Fruit fly (Drosophila melanogaster) whole organism, embryonic: ENCODE results near the gene CG6966.

Experiments used
- CG17802 ChIP-seq: fragments of 200-800 bp; sonication (Bioruptor generic); optimal IDR thresholded peaks from 2 replicates; lab custom pipeline; 2018; ENCODE audit warnings: missing biosample characterization, mild to moderate bottlenecking, missing genetic modification characterization, moderate library complexity
- CG4854 ChIP-seq: fragments of 200-800 bp; sonication (Bioruptor generic); optimal IDR thresholded peaks from 2 replicates; lab custom pipeline; 2016; ENCODE audit warnings: missing biosample characterization, missing genetic modification characterization, inconsistent platforms
- CG5953 ChIP-seq: fragments of 200-800 bp; sonication (Bioruptor generic); IDR thresholded peaks from 2 replicates; pipeline ENCODE4 v1.3.6; 2022; ENCODE audit warnings: missing biosample characterization, missing genetic modification characterization
- CG8944 ChIP-seq: fragments of 200-800 bp; sonication (Bioruptor generic); optimal IDR thresholded peaks from 3 replicates; lab custom pipeline; 2016; ENCODE audit warnings: missing biosample characterization, missing genetic modification characterization
- Mrtf ChIP-seq: fragments of 200-800 bp; sonication (Bioruptor generic); IDR thresholded peaks from 3 replicates; pipeline ENCODE4 v1.3.6; 2022; ENCODE audit warnings: missing biosample characterization, missing genetic modification characterization
- Oli ChIP-seq: fragments of 200-800 bp; sonication (Bioruptor generic); optimal IDR thresholded peaks from 2 replicates; lab custom pipeline; 2018; ENCODE audit warnings: missing biosample characterization, mild to moderate bottlenecking, missing genetic modification characterization, moderate library complexity
- Pdp1 ChIP-seq, 2 experiments: fragments of 200-800 bp; sonication (Bioruptor generic); optimal IDR thresholded peaks; 3 replicates each; lab custom pipeline; 2016; ENCODE audit warnings: missing biosample characterization in 2 of 2, missing genetic modification characterization in 2 of 2, mild to moderate bottlenecking in 1 of 2, moderate library complexity in 1 of 2
- disco-r ChIP-seq: fragments of 200-800 bp; sonication (Bioruptor generic); optimal IDR thresholded peaks from 2 replicates; lab custom pipeline; 2016; ENCODE audit warnings: missing biosample characterization, missing genetic modification characterization
- gt ChIP-seq: fragments of 200-800 bp; sonication (Bioruptor generic); IDR thresholded peaks from 2 replicates; pipeline ENCODE4 v1.3.6; 2022; ENCODE audit warnings: missing biosample characterization, missing genetic modification characterization
- mld ChIP-seq: fragments of 200-800 bp; sonication (Bioruptor generic); IDR thresholded peaks from 3 replicates; pipeline ENCODE4 v1.3.6; 2022; ENCODE audit warnings: missing biosample characterization, missing genetic modification characterization; ENCODE audit not compliant: partially characterized antibody
- nau ChIP-seq: fragments of 200-800 bp; sonication (Bioruptor generic); optimal IDR thresholded peaks from 3 replicates; lab custom pipeline; 2017; ENCODE audit warnings: missing biosample characterization, mild to moderate bottlenecking, missing genetic modification characterization, missing genetic modification reagents
- peb ChIP-seq: fragments of 200-800 bp; sonication (Bioruptor generic); IDR thresholded peaks from 2 replicates; pipeline ENCODE4 v1.3.6; 2022; ENCODE audit warnings: missing biosample characterization, missing genetic modification characterization
- stwl ChIP-seq: fragments of 200-800 bp; sonication (Bioruptor generic); optimal IDR thresholded peaks from 3 replicates; lab custom pipeline; 2018; ENCODE audit warnings: missing biosample characterization, mild to moderate bottlenecking, missing genetic modification characterization, moderate library complexity
- tap ChIP-seq: fragments of 200-800 bp; optimal IDR thresholded peaks from 3 replicates; lab custom pipeline; 2019; ENCODE audit warnings: missing biosample characterization, mild to moderate bottlenecking, missing genetic modification characterization, moderate library complexity

DNA sequence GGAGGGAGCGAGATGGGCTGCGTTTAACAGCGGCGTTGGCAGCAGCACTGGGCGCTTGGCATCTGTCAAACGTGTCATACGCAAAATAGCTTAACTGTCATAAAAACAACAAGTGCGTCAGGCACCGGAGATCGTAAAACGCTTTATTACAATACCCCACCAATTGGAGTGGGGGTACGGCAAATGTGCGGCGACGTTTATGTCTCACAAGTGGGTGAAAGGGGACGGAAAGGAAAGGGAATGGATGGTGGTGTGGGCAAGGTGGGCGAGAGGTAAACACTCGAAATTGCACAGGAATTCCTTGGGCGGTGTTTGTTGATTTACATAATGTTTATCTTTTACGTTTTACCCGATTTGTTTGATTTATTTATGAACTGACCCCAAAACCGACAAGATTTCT, 34.6 kb upstream of the CG6966 start:
- TF ChIP-seq mld (GFP tag; lab: Robert Waterston, UW) (no peak), CG8944 (no peak), CG5953 (GFP tag; lab: Robert Waterston, UW) (0 out of 2 replicates have a peak, but pooled peaks have one; percentile 6), CG17802 (tag; lab: Kevin White, UChicago) (no peak), nau (GFP tag; lab: Kevin White, UChicago) (no peak), tap (tag; lab: Kevin White, UChicago) (no peak), stwl (tag; lab: Kevin White, UChicago) (no peak), Oli (tag; lab: Kevin White, UChicago) (no peak), peb (GFP tag; lab: Robert Waterston, UW) (no peak), gt (no peak), Pdp1 (GFP tag; optimal IDR thresholded peaks at IDR 0.05; lab: Kevin White, UChicago) (peak in 1 of 2 experiments; percentile 0), disco-r (GFP tag; lab: Kevin White, UChicago) (no peak), CG4854 (GFP tag; lab: Kevin White, UChicago) (no peak), Mrtf (GFP tag; lab: Robert Waterston, UW) (no peak)
